Fruit fly (Drosophila melanogaster): ENCODE data around the gene CG31709.

The CG31709 gene

DNA sequence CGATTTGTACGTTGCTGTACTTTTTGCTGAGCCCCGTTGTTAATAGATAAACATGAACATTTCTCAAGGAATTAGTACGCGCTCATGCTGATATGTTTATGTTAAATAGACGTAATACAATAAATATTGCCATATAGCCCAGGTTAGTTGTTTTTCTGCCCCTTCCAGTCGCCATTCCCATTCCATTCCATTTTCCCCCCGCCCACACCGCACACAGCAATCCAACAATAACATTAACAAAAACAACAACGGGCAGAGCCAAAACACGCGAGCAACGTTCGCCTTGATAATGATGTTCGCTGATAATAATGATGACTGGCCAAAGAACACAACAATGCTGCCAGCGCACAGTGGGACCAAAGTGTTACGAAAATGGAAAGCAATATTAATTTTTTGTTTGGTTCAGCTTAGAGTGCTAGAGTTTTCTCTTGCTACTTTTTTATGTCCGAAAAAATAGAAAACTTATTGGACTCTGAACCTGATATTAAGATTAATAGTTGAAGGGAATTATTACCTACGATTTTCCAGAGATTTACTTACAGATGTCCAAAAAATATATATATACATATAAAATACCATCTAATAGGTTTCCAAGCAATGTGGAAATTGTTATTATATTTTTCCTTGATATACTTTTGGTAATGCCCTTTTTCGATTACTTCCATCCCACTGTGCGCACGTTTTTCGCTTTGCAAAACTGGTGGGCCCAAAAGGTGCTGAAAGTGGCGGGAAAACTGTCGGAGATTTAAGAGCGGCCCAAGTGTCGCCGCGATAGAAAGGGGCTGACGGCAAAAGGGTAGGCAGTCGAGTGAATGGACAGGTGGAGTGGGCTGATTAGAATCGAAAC lies 9.6 kb downstream of the CG31709 start (continued):
- TF ChIP-seq CG7357 (GFP tag; IDR thresholded peaks at IDR 0.05) (peak; percentile 83), dmrt11E (tag; optimal IDR thresholded peaks at IDR 0.05) (peak; percentile 93), dan (GFP tag; IDR thresholded peaks at IDR 0.05) (peak; percentile 16; the same call in 1 of the 2 replicates), CG15269 (tag; optimal IDR thresholded peaks at IDR 0.05) (peak; percentile 98), lola (GFP tag; optimal IDR thresholded peaks at IDR 0.05) (peak in 1 of 3 experiments; percentile 95), CG33557 (GFP tag; optimal IDR thresholded peaks at IDR 0.05) (peak; percentile 88), CG30431 (GFP tag; optimal IDR thresholded peaks at IDR 0.05) (peak; percentile 91), CG9876 (GFP tag; optimal IDR thresholded peaks at IDR 0.05) (peak; percentile 66), Bdp1 (GFP tag; optimal IDR thresholded peaks at IDR 0.05) (peak; percentile 78), CG6791 (GFP tag; IDR thresholded peaks at IDR 0.05; ENCODE audit: partially characterized antibody) (no peak), Xbp1 (GFP tag; optimal IDR thresholded peaks at IDR 0.05) (peak; percentile 96), hb (GFP tag; IDR thresholded peaks at IDR 0.05; ENCODE audit: partially characterized antibody) (peak; percentile 49; the same call in 1 of the 3 replicates), pzg (GFP tag; optimal IDR thresholded peaks at IDR 0.05) (no peak), CG13424 (tag; optimal IDR thresholded peaks at IDR 0.05) (peak; percentile 96), CG14965 (GFP tag; optimal IDR thresholded peaks at IDR 0.05; ENCODE audit: borderline replicate concordance) (no peak), Mad (GFP tag; optimal IDR thresholded peaks at IDR 0.05) (peak; percentile 84), CG1832 (GFP tag; optimal IDR thresholded peaks at IDR 0.05) (no peak), Optix (GFP tag; IDR thresholded peaks at IDR 0.05) (no peak), CG7271 (tag; optimal IDR thresholded peaks at IDR 0.05) (peak; percentile 56), sqz (GFP tag; optimal IDR thresholded peaks at IDR 0.05) (peak; percentile 95), CG16779 (GFP tag; IDR thresholded peaks at IDR 0.05) (peak; percentile 51; the same call in 1 of the 2 replicates), lbe (GFP tag; optimal IDR thresholded peaks at IDR 0.05) (peak; percentile 94), Oaz (GFP tag; IDR thresholded peaks at IDR 0.05) (peak; percentile 86), CG31224 (GFP tag; IDR thresholded peaks at IDR 0.05) (peak; percentile 82), CG12299 (tag; optimal IDR thresholded peaks at IDR 0.05) (peak; percentile 95), CG15011 (GFP tag; optimal IDR thresholded peaks at IDR 0.05) (peak; percentile 95), CG17186 (GFP tag; optimal IDR thresholded peaks at IDR 0.05) (peak; percentile 67), al (GFP tag; IDR thresholded peaks at IDR 0.05) (peak; percentile 91), ara (GFP tag; IDR thresholded peaks at IDR 0.05) (peak; percentile 81), HLH3B (GFP tag; IDR thresholded peaks at IDR 0.05) (peak; percentile 91), bsh (GFP tag; optimal IDR thresholded peaks at IDR 0.05) (peak; percentile 93 to 97), CG17612 (GFP tag; IDR thresholded peaks at IDR 0.05) (peak; percentile 71; the same call in 1 of the 2 replicates), CG7963 (GFP tag; IDR thresholded peaks at IDR 0.05; ENCODE audit: partially characterized antibody) (no peak), CG18476 (GFP tag; optimal IDR thresholded peaks at IDR 0.05) (peak; percentile 97), CG2875 (GFP tag; optimal IDR thresholded peaks at IDR 0.05) (peak; percentile 96), CG3163 (GFP tag; optimal IDR thresholded peaks at IDR 0.05) (peak; percentile 53), sob (GFP tag; IDR thresholded peaks at IDR 0.05) (peak; percentile 90), HmgZ (tag; optimal IDR thresholded peaks at IDR 0.05) (peak; percentile 91), D (optimal IDR thresholded peaks at IDR 0.05) (no peak), D (GFP tag; optimal IDR thresholded peaks at IDR 0.05) (peak; percentile 96), CG17359 (tag; optimal IDR thresholded peaks at IDR 0.05) (peak; percentile 94), Asciz (GFP tag; optimal IDR thresholded peaks at IDR 0.05) (peak; percentile 96), chm (GFP tag; IDR thresholded peaks at IDR 0.05) (peak; percentile 63), YL-1 (GFP tag; optimal IDR thresholded peaks at IDR 0.05) (peak; percentile 83), CG2712 (tag; optimal IDR thresholded peaks at IDR 0.05) (peak; percentile 97), grau (tag; optimal IDR thresholded peaks at IDR 0.05) (peak; percentile 97), Dbx (GFP tag; IDR thresholded peaks at IDR 0.05) (peak; percentile 92), Hand (GFP tag; optimal IDR thresholded peaks at IDR 0.05) (peak; percentile 96)

All from whole organism, embryonic.